Worm (Caenorhabditis elegans) whole organism, early embryonic: Measurements from ENCODE around the gene acs-17.

ENCODE experiments used
- B0310.2 ChIP-seq: sonication (generic microtip); optimal IDR thresholded peaks from 2 replicates; lab custom pipeline; 2016; ENCODE audit warnings: mild to moderate bottlenecking, missing genetic modification characterization, missing compliant biosample characterization
- F13C5.2 ChIP-seq: sonication (generic microtip); optimal IDR thresholded peaks from 2 replicates; lab custom pipeline; 2017; ENCODE audit warnings: mild to moderate bottlenecking, missing genetic modification characterization, inconsistent platforms, missing compliant biosample characterization
- aly-1 ChIP-seq: sonication (generic microtip); optimal IDR thresholded peaks from 2 replicates; lab custom pipeline; 2016; ENCODE audit warnings: missing genetic modification characterization, missing compliant biosample characterization
- ama-1 ChIP-seq: fragments of 150-350 bp; optimal IDR thresholded peaks from 2 replicates; lab custom pipeline; 2014
- ceh-13 ChIP-seq: fragments of 200-800 bp; sonication (Bioruptor generic); optimal IDR thresholded peaks from 2 replicates; lab custom pipeline; 2018; ENCODE audit warnings: mild to moderate bottlenecking, missing genetic modification characterization, missing compliant biosample characterization
- ceh-36 ChIP-seq: sonication (generic microtip); optimal IDR thresholded peaks from 2 replicates; lab custom pipeline; 2016; ENCODE audit warnings: missing genetic modification characterization, inconsistent platforms, missing compliant biosample characterization
- ets-7 ChIP-seq: sonication (generic microtip); optimal IDR thresholded peaks from 2 replicates; lab custom pipeline; 2016; ENCODE audit warnings: missing genotype, missing genetic modification characterization, missing compliant biosample characterization
- flt-1 ChIP-seq: fragments of 200-800 bp; sonication (Bioruptor generic); IDR thresholded peaks from 2 replicates; pipeline ENCODE4 v1.3.6; 2022; ENCODE audit warnings: missing genetic modification characterization, missing compliant biosample characterization
- hmbx-1 ChIP-seq: sonication (generic microtip); optimal IDR thresholded peaks from 2 replicates; lab custom pipeline; 2016; ENCODE audit warnings: mild to moderate bottlenecking, missing genetic modification characterization, missing compliant biosample characterization
- hmg-4 ChIP-seq: fragments of 200-800 bp; sonication (Bioruptor generic); optimal IDR thresholded peaks from 2 replicates; lab custom pipeline; 2018; ENCODE audit warnings: mild to moderate bottlenecking, missing genetic modification characterization, missing compliant biosample characterization
- hnd-1 ChIP-seq: sonication (generic microtip); optimal IDR thresholded peaks from 2 replicates; lab custom pipeline; 2016; ENCODE audit warnings: missing genetic modification characterization, missing compliant biosample characterization
- pes-1 ChIP-seq: fragments of 200-800 bp; sonication (Bioruptor generic); IDR thresholded peaks from 2 replicates; pipeline ENCODE4 v1.3.6; 2022; ENCODE audit warnings: missing genetic modification reagents, missing genetic modification characterization, missing compliant biosample characterization
- scrt-1 ChIP-seq: fragments of 200-800 bp; sonication (Bioruptor generic); IDR thresholded peaks from 2 replicates; pipeline ENCODE4 v1.3.6; 2022; ENCODE audit warnings: missing genetic modification characterization, missing compliant biosample characterization
- sea-1 ChIP-seq: fragments of 200-800 bp; sonication (Bioruptor generic); conservative IDR thresholded peaks from 2 replicates; pipeline ENCODE4 v1.3.6; 2022; ENCODE audit warnings: missing genetic modification characterization, missing compliant biosample characterization
- tbx-11 ChIP-seq: fragments of 200-800 bp; sonication (Bioruptor generic); IDR thresholded peaks from 2 replicates; pipeline ENCODE4 v1.3.6; 2022; ENCODE audit warnings: missing genetic modification characterization, missing compliant biosample characterization
- tbx-37 ChIP-seq: fragments of 200-800 bp; sonication (Bioruptor generic); conservative IDR thresholded peaks from 2 replicates; pipeline ENCODE4 v1.3.6; 2022; ENCODE audit warnings: missing genetic modification reagents, missing genetic modification characterization, missing compliant biosample characterization
- tra-4 ChIP-seq: sonication (generic microtip); optimal IDR thresholded peaks from 2 replicates; lab custom pipeline; 2017; ENCODE audit warnings: missing genetic modification characterization, missing compliant biosample characterization

acs-17 gene

ce11 chrX:5944488-5944887, at the start of gene acs-17:
Gene acs-17 (minus strand): TSS chrX:5944510.
- no peak for TF ChIP-seq aly-1
- no peak for TF ChIP-seq tra-4 (tag; lab: Kevin White, UChicago)
- no peak for TF ChIP-seq tbx-37 (GFP tag; lab: Robert Waterston, UW)
- TF ChIP-seq ceh-36 (tag; lab: Kevin White, UChicago) = no peak
- TF ChIP-seq tbx-11 (GFP tag; lab: Robert Waterston, UW) = no peak
- TF ChIP-seq pes-1 (GFP tag; lab: Robert Waterston, UW) = no peak
- no peak for TF ChIP-seq scrt-1 (GFP tag; lab: Robert Waterston, UW)
- TF ChIP-seq F13C5.2 = no peak
- no peak for TF ChIP-seq flt-1
- no peak for TF ChIP-seq hmg-4

- no peak for TF ChIP-seq hnd-1 (tag; lab: Kevin White, UChicago)
- TF ChIP-seq ets-7 (tag; lab: Kevin White, UChicago) = no peak
- no peak for TF ChIP-seq ceh-13 (GFP tag; lab: Kevin White, UChicago)
- TF ChIP-seq tbx-37 (GFP tag; lab: Robert Waterston, UW) = no peak
- no peak for TF ChIP-seq sea-1 (GFP tag; lab: Robert Waterston, UW)
- no peak for TF ChIP-seq F13C5.2
- TF ChIP-seq B0310.2 (tag; lab: Kevin White, UChicago) = no peak
Observed at ce11 chrX:5994004-5994403, 49.7 kb upstream of the acs-17 start.

- TF ChIP-seq flt-1 (no peak), tra-4 (tag; lab: Kevin White, UChicago) (no peak), scrt-1 (GFP tag; lab: Robert Waterston, UW) (no peak), hnd-1 (tag; lab: Kevin White, UChicago) (no peak)
Observed at ce11 chrX:5992770-5993169, 48.5 kb upstream of the acs-17 start, which contains the start of gene F22F4.5. Gene F22F4.5 (minus strand): TSS chrX:5992870.

- TF ChIP-seq tbx-37 (GFP tag; lab: Robert Waterston, UW) = no peak
- no peak for TF ChIP-seq hnd-1 (tag; lab: Kevin White, UChicago)
- no peak for TF ChIP-seq ama-1 (lab: Kevin White, UChicago)
- no peak for TF ChIP-seq B0310.2 (tag; lab: Kevin White, UChicago)
- TF ChIP-seq ets-7 (tag; lab: Kevin White, UChicago) = no peak
- TF ChIP-seq flt-1 = no peak
- TF ChIP-seq tra-4 (tag; lab: Kevin White, UChicago) = no peak
- TF ChIP-seq ceh-13 (GFP tag; lab: Kevin White, UChicago) = no peak
- no peak for TF ChIP-seq tbx-11 (GFP tag; lab: Robert Waterston, UW)
- TF ChIP-seq hmg-4 = no peak
- no peak for TF ChIP-seq F13C5.2
- no peak for TF ChIP-seq aly-1
- TF ChIP-seq hmbx-1 (tag; lab: Kevin White, UChicago) = no peak
- TF ChIP-seq ceh-36 (tag; lab: Kevin White, UChicago) = no peak
- no peak for TF ChIP-seq pes-1 (GFP tag; lab: Robert Waterston, UW)
- no peak for TF ChIP-seq scrt-1 (GFP tag; lab: Robert Waterston, UW)
- TF ChIP-seq sea-1 (GFP tag; lab: Robert Waterston, UW) = no peak
Observed at ce11 chrX:5987910-5988309, 43.6 kb upstream of the acs-17 start.

- TF ChIP-seq tbx-11 (GFP tag; lab: Robert Waterston, UW) (no peak), ceh-13 (GFP tag; lab: Kevin White, UChicago) (no peak), ets-7 (tag; lab: Kevin White, UChicago) (no peak), aly-1 (no peak), hnd-1 (tag; lab: Kevin White, UChicago) (no peak), flt-1 (no peak), ceh-36 (tag; lab: Kevin White, UChicago) (no peak), F13C5.2 (no peak), scrt-1 (GFP tag; lab: Robert Waterston, UW) (no peak), hmg-4 (no peak), tbx-37 (GFP tag; lab: Robert Waterston, UW) (no peak), tra-4 (tag; lab: Kevin White, UChicago) (no peak)
Observed at ce11 chrX:5985720-5986119, 41.4 kb upstream of the acs-17 start.

DNA sequence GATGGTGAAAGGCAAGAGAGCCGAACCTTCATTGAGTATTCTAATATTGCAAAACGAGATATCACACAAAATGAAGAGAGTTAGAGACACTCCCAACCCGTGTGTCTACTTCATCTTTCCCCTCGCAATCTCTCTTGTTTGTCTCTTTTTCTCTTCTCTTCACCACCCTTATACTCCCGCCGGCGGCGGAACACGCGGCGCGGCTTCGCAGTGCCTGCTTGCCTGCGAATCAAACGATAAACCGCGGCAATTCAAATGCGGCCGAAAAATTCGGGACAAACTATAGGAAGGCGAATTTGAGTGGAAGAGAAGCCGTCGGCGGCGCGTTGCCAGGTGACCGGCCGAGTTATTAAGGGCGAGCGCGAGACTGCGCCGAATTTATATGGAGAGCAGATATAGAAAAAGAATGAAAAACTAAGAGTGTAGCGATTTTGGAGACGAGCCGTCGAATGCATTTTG, 40.3 kb upstream of the acs-17 start, which contains the start of gene klp-13:
Gene klp-13 (plus strand): TSS at position 409 of the 459 bp plus-strand sequence.
- TF ChIP-seq aly-1 (peak; percentile 75), pes-1 (GFP tag; lab: Robert Waterston, UW) (no peak; the same call in 1 of the 2 replicates), tbx-11 (GFP tag; lab: Robert Waterston, UW) (peak; percentile 39; the same call in 1 of the 2 replicates), B0310.2 (tag; lab: Kevin White, UChicago) (no peak), ama-1 (lab: Kevin White, UChicago) (no peak), hmbx-1 (tag; lab: Kevin White, UChicago) (no peak), F13C5.2 (peak; percentile 31), ets-7 (tag; lab: Kevin White, UChicago) (no peak), hmg-4 (peak; percentile 85)

- no peak for TF ChIP-seq pes-1 (GFP tag; lab: Robert Waterston, UW)
- TF ChIP-seq B0310.2 (tag; lab: Kevin White, UChicago) = no peak
- no peak for TF ChIP-seq tbx-11 (GFP tag; lab: Robert Waterston, UW)
- TF ChIP-seq ama-1 (lab: Kevin White, UChicago) = no peak
- TF ChIP-seq tra-4 (tag; lab: Kevin White, UChicago) = no peak
- no peak for TF ChIP-seq scrt-1 (GFP tag; lab: Robert Waterston, UW)
- no peak for TF ChIP-seq hnd-1 (tag; lab: Kevin White, UChicago)
- TF ChIP-seq tbx-37 (GFP tag; lab: Robert Waterston, UW) = no peak
- TF ChIP-seq hmbx-1 (tag; lab: Kevin White, UChicago) = no peak
- TF ChIP-seq ceh-13 (GFP tag; lab: Kevin White, UChicago) = no peak
- no peak for TF ChIP-seq flt-1
- TF ChIP-seq sea-1 (GFP tag; lab: Robert Waterston, UW) = no peak
- no peak for TF ChIP-seq ceh-36 (tag; lab: Kevin White, UChicago)
- no peak for TF ChIP-seq aly-1
- no peak for TF ChIP-seq ets-7 (tag; lab: Kevin White, UChicago)
- no peak for TF ChIP-seq hmg-4
- TF ChIP-seq F13C5.2 = no peak
Observed at ce11 chrX:5983267-5983666, 39.0 kb upstream of the acs-17 start.
